Fruit fly (Drosophila melanogaster) whole organism, adult: ENCODE data around the gene beg.

ENCODE experiments used
- CG11617 ChIP-seq: fragments of 200-800 bp; sonication (Bioruptor generic); optimal IDR thresholded peaks from 2 replicates; lab custom pipeline; 2017; ENCODE audit warnings: mild to moderate bottlenecking, missing biosample characterization, missing genetic modification reagents, missing genetic modification characterization
- CG5204 ChIP-seq: fragments of 200-800 bp; sonication (Bioruptor generic); optimal IDR thresholded peaks from 2 replicates; lab custom pipeline; 2016; ENCODE audit warnings: missing biosample characterization, missing genetic modification characterization

- TF ChIP-seq CG5204 (GFP tag; lab: Kevin White, UChicago) = no peak
- TF ChIP-seq CG11617 (GFP tag; lab: Kevin White, UChicago) = no peak
These were observed 10.2 kb downstream of the beg start, which contains the start of gene TpnC73F for dm6 chr3L:17045431-17046238.
